Fruit fly (Drosophila melanogaster) whole organism, pupa: ENCODE results near the gene CG10098.

ENCODE experiments used
- CG10348 ChIP-seq: fragments of 200-800 bp; sonication (Bioruptor generic); IDR thresholded peaks from 2 replicates; pipeline ENCODE4 v1.3.6; 2022; ENCODE audit warnings: missing biosample characterization, missing genetic modification characterization
- CG12605 ChIP-seq: fragments of 200-800 bp; sonication (Bioruptor generic); IDR thresholded peaks from 2 replicates; pipeline ENCODE4 v1.3.6; 2022; ENCODE audit warnings: missing biosample characterization, missing genetic modification characterization
- CG13204 ChIP-seq: fragments of 200-800 bp; sonication (Bioruptor generic); optimal IDR thresholded peaks from 2 replicates; lab custom pipeline; 2018; ENCODE audit warnings: missing biosample characterization, mild to moderate bottlenecking, missing genetic modification characterization, moderate library complexity
- CG14655 ChIP-seq: fragments of 200-800 bp; sonication (Bioruptor generic); optimal IDR thresholded peaks from 3 replicates; lab custom pipeline; 2017; ENCODE audit warnings: mild to moderate bottlenecking, missing biosample characterization, missing genetic modification reagents, missing genetic modification characterization
- CG15710 ChIP-seq: fragments of 200-800 bp; sonication (Bioruptor generic); optimal IDR thresholded peaks from 2 replicates; lab custom pipeline; 2018; ENCODE audit warnings: missing biosample characterization, mild to moderate bottlenecking, missing genetic modification characterization, moderate library complexity
- CG17806 ChIP-seq: fragments of 200-800 bp; sonication (Bioruptor generic); optimal IDR thresholded peaks from 2 replicates; lab custom pipeline; 2018; ENCODE audit warnings: missing biosample characterization, mild to moderate bottlenecking, missing genetic modification characterization, moderate library complexity
- CG32121 ChIP-seq: fragments of 200-800 bp; sonication (Bioruptor generic); IDR thresholded peaks from 2 replicates; pipeline ENCODE4 v1.3.6; 2022; ENCODE audit warnings: missing biosample characterization, missing genetic modification characterization
- CG34367 ChIP-seq: fragments of 200-800 bp; sonication (Bioruptor generic); optimal IDR thresholded peaks from 2 replicates; lab custom pipeline; 2018; ENCODE audit warnings: missing biosample characterization, mild to moderate bottlenecking, missing genetic modification characterization
- CG4496 ChIP-seq: fragments of 200-800 bp; sonication (Bioruptor generic); IDR thresholded peaks from 3 replicates; pipeline ENCODE4 v1.3.6; 2022; ENCODE audit warnings: missing biosample characterization, missing genetic modification characterization
- CG8159 ChIP-seq: fragments of 200-800 bp; sonication (Bioruptor generic); optimal IDR thresholded peaks from 3 replicates; lab custom pipeline; 2018; ENCODE audit warnings: missing biosample characterization, mild to moderate bottlenecking, missing genetic modification characterization, moderate library complexity
- CG8301 ChIP-seq: fragments of 200-800 bp; sonication (Bioruptor generic); optimal IDR thresholded peaks from 2 replicates; lab custom pipeline; 2018; ENCODE audit warnings: missing biosample characterization, mild to moderate bottlenecking, missing genetic modification characterization
- CG9948 ChIP-seq: fragments of 200-800 bp; sonication (Bioruptor generic); optimal IDR thresholded peaks from 2 replicates; lab custom pipeline; 2018; ENCODE audit warnings: missing biosample characterization, mild to moderate bottlenecking, missing genetic modification characterization, moderate library complexity
- D1 ChIP-seq: fragments of 200-800 bp; sonication (Bioruptor generic); optimal IDR thresholded peaks from 2 replicates; lab custom pipeline; 2018; ENCODE audit warnings: missing biosample characterization, mild to moderate bottlenecking, missing genetic modification characterization, moderate library complexity
- EcR ChIP-seq: fragments of 200-800 bp; sonication (Bioruptor generic); optimal IDR thresholded peaks from 3 replicates; lab custom pipeline; 2019; ENCODE audit warnings: missing biosample characterization, missing genetic modification characterization, mild to moderate bottlenecking, moderate library complexity, missing genetic modification reagents
- Ets98B ChIP-seq: fragments of 200-800 bp; sonication (Bioruptor generic); IDR thresholded peaks from 2 replicates; pipeline ENCODE4 v1.3.6; 2022; ENCODE audit warnings: missing biosample characterization, missing genetic modification characterization
- Pif1A ChIP-seq: fragments of 200-800 bp; sonication (Bioruptor generic); optimal IDR thresholded peaks from 3 replicates; lab custom pipeline; 2016; ENCODE audit warnings: missing biosample characterization, missing genetic modification characterization
- Pif1B ChIP-seq: fragments of 200-800 bp; sonication (Bioruptor generic); optimal IDR thresholded peaks from 3 replicates; lab custom pipeline; 2016; ENCODE audit warnings: missing biosample characterization, missing genetic modification characterization
- Snoo ChIP-seq: fragments of 200-800 bp; sonication (Bioruptor generic); optimal IDR thresholded peaks from 3 replicates; lab custom pipeline; 2017; ENCODE audit warnings: missing biosample characterization, mild to moderate bottlenecking, missing genetic modification characterization, inconsistent platforms
- fd96Ca ChIP-seq: fragments of 200-800 bp; sonication (Bioruptor generic); IDR thresholded peaks from 3 replicates; pipeline ENCODE4 v1.3.6; 2022; ENCODE audit warnings: missing biosample characterization, missing genetic modification characterization
- gl ChIP-seq: fragments of 200-800 bp; sonication (Bioruptor generic); optimal IDR thresholded peaks from 2 replicates; lab custom pipeline; 2018; ENCODE audit warnings: missing biosample characterization, mild to moderate bottlenecking, missing genetic modification characterization
- rn ChIP-seq: fragments of 200-800 bp; sonication (Bioruptor generic); IDR thresholded peaks from 2 replicates; pipeline ENCODE4 v1.3.6; 2022; ENCODE audit warnings: missing biosample characterization, missing genetic modification characterization

CG10098 gene

dm6 chr3R:7087201-7087505, 37.2 kb upstream of the CG10098 start:
- TF ChIP-seq CG32121 (GFP tag; lab: Robert Waterston, UW) (peak; percentile 26; the same call in 1 of the 2 replicates), CG9948 (tag; lab: Kevin White, UChicago) (no peak)
- TF ChIP-seq, all 21 proteins: peak for 1

- no peak for TF ChIP-seq CG12605 (GFP tag; lab: Robert Waterston, UW)
- no peak for TF ChIP-seq fd96Ca (GFP tag; lab: Robert Waterston, UW)
- TF ChIP-seq Pif1A (GFP tag; lab: Kevin White, UChicago): no peak
- no peak for TF ChIP-seq CG10348 (GFP tag; lab: Robert Waterston, UW)
- no peak for TF ChIP-seq EcR
- TF ChIP-seq CG17806 (tag; lab: Kevin White, UChicago): no peak
- TF ChIP-seq CG32121 (GFP tag; lab: Robert Waterston, UW): no peak
- no peak for TF ChIP-seq D1 (tag; lab: Kevin White, UChicago)
- no peak for TF ChIP-seq CG4496 (GFP tag; lab: Robert Waterston, UW)
- TF ChIP-seq CG14655 (GFP tag; lab: Kevin White, UChicago): no peak
- TF ChIP-seq Snoo: no peak
- TF ChIP-seq CG8301 (tag; lab: Kevin White, UChicago): no peak
- no peak for TF ChIP-seq CG34367 (tag; lab: Kevin White, UChicago)
- TF ChIP-seq rn: no peak
- no peak for TF ChIP-seq CG15710 (tag; lab: Kevin White, UChicago)
Measured at dm6 chr3R:7087904-7088303, 36.4 kb upstream of the CG10098 start.

dm6 chr3R:7088837-7089361, 35.4 kb upstream of the CG10098 start:
- no peak for TF ChIP-seq rn
- no peak for TF ChIP-seq CG8159 (tag; lab: Kevin White, UChicago)
- peak; percentile 86 for TF ChIP-seq EcR
- TF ChIP-seq fd96Ca (GFP tag; lab: Robert Waterston, UW): peak; percentile 53; the same call in 1 of the 3 replicates
- TF ChIP-seq Pif1A (GFP tag; lab: Kevin White, UChicago): peak; percentile 20
- TF ChIP-seq CG4496 (GFP tag; lab: Robert Waterston, UW): 0 out of 3 replicates have a peak, but pooled peaks have one; percentile 15

- no peak for TF ChIP-seq CG14655 (GFP tag; lab: Kevin White, UChicago)
- TF ChIP-seq CG34367 (tag; lab: Kevin White, UChicago): no peak
- no peak for TF ChIP-seq CG8301 (tag; lab: Kevin White, UChicago)
- TF ChIP-seq CG9948 (tag; lab: Kevin White, UChicago): no peak
- TF ChIP-seq CG15710 (tag; lab: Kevin White, UChicago): no peak
- TF ChIP-seq CG10348 (GFP tag; lab: Robert Waterston, UW): no peak
- TF ChIP-seq D1 (tag; lab: Kevin White, UChicago): no peak
- TF ChIP-seq CG8159 (tag; lab: Kevin White, UChicago): peak; percentile 32
- no peak for TF ChIP-seq Pif1B (GFP tag; lab: Kevin White, UChicago)
- peak; percentile 45; the same call in 1 of the 3 replicates for TF ChIP-seq CG4496 (GFP tag; lab: Robert Waterston, UW)
- TF ChIP-seq gl (tag; lab: Kevin White, UChicago): no peak
- no peak for TF ChIP-seq rn
- TF ChIP-seq CG32121 (GFP tag; lab: Robert Waterston, UW): no peak
- no peak for TF ChIP-seq Ets98B (GFP tag; lab: Robert Waterston, UW)
- TF ChIP-seq fd96Ca (GFP tag; lab: Robert Waterston, UW): no peak
- TF ChIP-seq Snoo: no peak
Measured at dm6 chr3R:7089522-7090336, 34.6 kb upstream of the CG10098 start.

dm6 chr3R:7090337-7090830, 34.0 kb upstream of the CG10098 start:
- peak; percentile 6 for TF ChIP-seq Pif1A (GFP tag; lab: Kevin White, UChicago)
- TF ChIP-seq CG17806 (tag; lab: Kevin White, UChicago): peak; percentile 5
- TF ChIP-seq CG8301 (tag; lab: Kevin White, UChicago): no peak
- TF ChIP-seq fd96Ca (GFP tag; lab: Robert Waterston, UW): no peak; the same call in 2 of the 3 replicates
- TF ChIP-seq CG15710 (tag; lab: Kevin White, UChicago): peak; percentile 10
- peak; percentile 14; the same call in 1 of the 2 replicates for TF ChIP-seq CG32121 (GFP tag; lab: Robert Waterston, UW)

dm6 chr3R:7091904-7092303, 32.4 kb upstream of the CG10098 start:
- no peak for TF ChIP-seq EcR
- no peak for TF ChIP-seq Pif1A (GFP tag; lab: Kevin White, UChicago)
- TF ChIP-seq CG34367 (tag; lab: Kevin White, UChicago): no peak
- TF ChIP-seq Pif1B (GFP tag; lab: Kevin White, UChicago): no peak
- TF ChIP-seq gl (tag; lab: Kevin White, UChicago): no peak
- no peak for TF ChIP-seq CG32121 (GFP tag; lab: Robert Waterston, UW)
- TF ChIP-seq CG9948 (tag; lab: Kevin White, UChicago): no peak
- TF ChIP-seq fd96Ca (GFP tag; lab: Robert Waterston, UW): no peak
- no peak for TF ChIP-seq CG10348 (GFP tag; lab: Robert Waterston, UW)
- TF ChIP-seq D1 (tag; lab: Kevin White, UChicago): no peak
- TF ChIP-seq Snoo: no peak
- no peak for TF ChIP-seq CG13204
- TF ChIP-seq CG14655 (GFP tag; lab: Kevin White, UChicago): no peak
- TF ChIP-seq rn: no peak
- TF ChIP-seq CG8159 (tag; lab: Kevin White, UChicago): no peak
- no peak for TF ChIP-seq Ets98B (GFP tag; lab: Robert Waterston, UW)
- no peak for TF ChIP-seq CG17806 (tag; lab: Kevin White, UChicago)
